Worm (Caenorhabditis elegans): ENCODE data around the gene F58E6.13.

F58E6.13 gene

DNA sequence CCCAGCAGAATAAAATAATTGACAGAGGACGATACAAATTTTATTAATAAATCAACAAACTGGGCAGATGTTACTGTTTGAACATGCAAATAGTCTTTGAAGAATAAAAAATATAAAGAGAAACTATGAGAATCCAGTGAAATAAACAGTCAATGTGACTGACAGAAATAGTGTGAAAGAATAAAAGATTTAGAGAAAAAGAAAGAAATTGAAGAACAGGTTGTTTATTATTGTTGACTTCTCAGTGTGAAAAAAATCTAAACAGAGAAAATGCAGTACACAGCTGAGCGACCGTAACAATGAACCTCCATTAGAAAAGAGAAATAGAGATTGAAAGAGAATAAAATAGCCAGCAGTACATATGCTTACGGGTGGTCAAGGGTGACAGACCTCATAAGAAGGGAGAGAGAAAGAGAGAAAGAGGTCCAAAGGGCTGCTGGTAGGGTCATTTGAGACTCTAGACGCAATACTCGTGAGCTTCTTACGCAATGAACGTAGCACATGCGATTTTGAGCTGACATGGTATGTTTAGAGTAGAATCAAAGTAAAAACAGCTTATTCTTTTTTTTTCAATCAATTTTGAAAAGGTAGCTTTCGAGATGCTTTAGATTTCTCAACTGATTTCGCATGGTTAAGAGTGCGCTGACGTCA lies 20.9 kb upstream of the F58E6.13 start, which contains the start of gene slcr-46.3:
Gene slcr-46.3 (minus strand): TSS at position 86 of the 651 bp plus-strand sequence.
- no peak for TF ChIP-seq dao-5 (tag; optimal IDR thresholded peaks at IDR 0.05)

DNA sequence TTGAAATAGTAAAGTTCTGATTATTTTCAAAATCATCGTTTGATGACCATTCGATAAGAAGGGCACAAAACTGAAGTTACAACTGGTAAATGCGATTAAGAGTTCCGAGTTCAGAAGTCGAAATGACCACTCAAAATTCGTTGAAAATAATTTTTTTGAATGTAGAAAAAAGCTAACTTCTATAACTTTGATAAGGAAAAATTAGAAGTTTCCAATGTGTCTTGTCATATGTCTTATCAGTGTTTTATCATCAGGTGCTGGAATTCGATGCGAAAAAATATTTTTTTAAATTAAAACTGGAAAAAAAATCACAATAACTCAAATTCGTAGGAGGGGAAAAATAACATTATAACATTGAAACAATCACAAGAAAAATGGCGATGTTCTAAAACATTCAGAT lies 19.3 kb upstream of the F58E6.13 start:
- no peak for TF ChIP-seq dao-5 (tag; optimal IDR thresholded peaks at IDR 0.05)
- no peak for TF ChIP-seq him-1 (tag; optimal IDR thresholded peaks at IDR 0.05)
- TF ChIP-seq W03F9.2 (tag; optimal IDR thresholded peaks at IDR 0.05) = no peak

DNA sequence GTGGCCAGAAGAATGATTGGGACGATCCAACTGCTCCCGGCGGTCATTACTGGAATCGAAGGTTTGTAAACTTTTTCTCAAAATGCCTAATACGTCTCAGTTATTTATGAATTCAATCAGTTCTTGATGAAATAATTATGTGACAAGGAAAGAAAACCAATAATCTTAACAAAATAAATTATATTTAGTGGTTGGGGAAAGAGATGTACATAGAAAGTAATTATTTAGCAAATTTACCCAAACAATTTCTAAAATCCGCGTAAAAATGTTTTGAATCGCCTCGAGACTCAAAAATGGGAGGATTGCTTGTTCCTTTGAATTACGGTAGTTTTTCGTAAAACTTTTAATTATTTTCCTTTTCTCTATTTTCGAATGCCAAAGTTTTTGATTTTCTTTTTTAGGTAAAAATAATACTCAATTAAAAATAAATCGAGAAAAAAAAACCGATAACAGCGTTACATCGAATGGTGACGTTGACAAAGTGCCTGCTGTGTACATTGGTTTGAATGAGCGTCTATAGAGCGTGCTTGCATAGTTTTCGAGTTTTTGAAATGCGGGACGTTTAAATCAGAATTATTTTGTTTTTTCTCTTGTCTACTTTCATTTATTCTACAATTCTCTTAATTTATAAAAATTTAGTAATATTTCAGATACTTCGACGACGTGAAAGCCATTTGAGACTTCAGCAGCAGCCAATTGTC lies 15.4 kb upstream of the F58E6.13 start, which contains the start of the genes aagr-3 and drap-1:
Gene aagr-3 (minus strand): TSS at position 51 of the 701 bp plus-strand sequence.
Gene drap-1 (plus strand): TSS at position 645 of the 701 bp plus-strand sequence.
- TF ChIP-seq dao-5 (tag; optimal IDR thresholded peaks at IDR 0.05) = no peak
- no peak for TF ChIP-seq him-1 (tag; optimal IDR thresholded peaks at IDR 0.05)
- peak; percentile 28 for TF ChIP-seq W03F9.2 (tag; optimal IDR thresholded peaks at IDR 0.05)

DNA sequence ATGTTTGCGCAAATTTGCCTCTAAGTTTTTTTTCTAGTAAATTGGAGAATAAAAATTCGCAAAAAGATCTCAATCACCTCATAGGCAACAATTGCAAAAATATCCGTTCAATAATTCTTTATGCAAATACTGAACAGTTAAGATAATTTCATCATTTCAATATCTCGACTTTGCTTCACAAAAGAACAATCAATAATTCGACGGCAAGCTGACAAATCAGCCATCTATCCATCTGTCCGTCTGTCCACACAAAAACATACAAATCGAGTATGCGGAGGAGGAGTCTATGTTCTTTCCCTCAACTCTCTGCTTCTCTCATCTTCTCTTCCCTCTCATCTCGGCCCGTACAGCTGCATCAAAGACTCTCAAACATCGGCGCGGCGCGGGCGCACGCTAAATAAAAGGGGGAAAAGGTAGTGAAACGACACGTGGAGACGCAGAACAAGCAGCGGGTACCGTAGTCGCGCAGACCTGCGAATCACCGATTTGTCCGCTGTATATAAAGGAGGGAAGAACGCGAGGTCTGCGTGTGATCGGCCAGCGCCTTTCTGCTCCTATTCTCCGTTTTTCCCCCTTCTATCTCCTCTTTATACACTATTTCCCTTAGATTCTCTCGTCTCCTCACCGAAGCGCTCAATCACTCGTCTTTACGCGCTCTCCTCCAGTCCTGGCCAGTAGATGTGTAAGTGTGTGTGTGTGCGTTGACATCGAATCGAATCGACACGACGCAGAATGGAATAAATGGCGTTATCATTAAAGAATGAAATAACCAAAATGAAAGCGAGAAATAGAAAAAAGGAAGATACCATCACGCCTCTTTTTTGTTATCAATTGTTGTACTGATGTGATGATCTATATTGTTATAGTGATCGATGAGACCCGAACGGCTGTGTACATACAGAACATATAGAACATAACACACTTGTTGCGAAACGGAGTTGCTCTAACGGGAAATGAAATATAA lies 14.0 kb upstream of the F58E6.13 start:
- TF ChIP-seq dao-5 (tag; optimal IDR thresholded peaks at IDR 0.05) (peak; percentile 39), him-1 (tag; optimal IDR thresholded peaks at IDR 0.05) (peak; percentile 96), W03F9.2 (tag; optimal IDR thresholded peaks at IDR 0.05) (peak; percentile 38)

DNA sequence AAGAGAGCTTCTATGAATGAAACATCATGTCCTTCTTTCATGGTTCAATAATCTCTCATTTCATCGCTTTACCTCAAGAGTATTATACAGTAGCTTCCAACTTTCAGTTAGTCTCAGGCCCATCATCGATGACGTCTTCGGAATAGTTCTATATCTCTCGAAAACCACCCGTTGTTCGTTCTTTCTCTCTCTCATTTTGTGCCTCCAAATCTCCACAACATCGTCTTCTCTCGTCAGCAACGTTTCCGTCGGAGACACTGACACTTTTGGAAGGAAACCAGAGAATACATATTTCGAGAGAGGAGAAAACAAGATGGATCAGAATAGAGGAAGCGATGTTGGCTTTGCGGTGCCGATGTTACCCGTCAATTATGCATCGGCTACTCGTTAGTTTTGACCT lies 13.2 kb upstream of the F58E6.13 start:
- TF ChIP-seq dao-5 (tag; optimal IDR thresholded peaks at IDR 0.05) (no peak), him-1 (tag; optimal IDR thresholded peaks at IDR 0.05) (no peak), W03F9.2 (tag; optimal IDR thresholded peaks at IDR 0.05) (no peak)

DNA sequence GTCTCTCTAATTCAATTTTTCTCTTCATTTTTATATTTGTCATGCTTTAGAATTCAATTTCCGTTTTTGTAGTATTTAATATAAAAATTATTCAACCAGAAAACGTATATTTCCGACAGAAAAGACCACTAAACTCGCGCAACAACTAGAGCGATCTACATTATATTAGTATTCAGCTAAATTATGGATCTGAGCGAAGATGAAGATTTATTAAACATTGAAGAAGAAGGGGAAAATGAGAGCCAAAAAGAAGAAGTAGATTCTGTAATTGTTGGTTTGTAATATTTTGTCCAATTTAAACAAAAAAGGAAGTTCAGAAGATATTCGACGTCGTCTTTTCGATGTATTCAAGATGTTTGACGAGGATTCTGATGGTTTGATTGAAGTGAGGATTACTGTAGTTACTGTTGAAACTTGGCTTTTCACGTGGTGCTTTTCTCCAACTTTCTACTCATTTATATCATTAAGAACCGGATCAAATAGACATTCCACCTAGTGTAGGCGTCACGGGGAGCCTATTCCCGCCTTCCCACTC lies 11.0 kb upstream of the F58E6.13 start, which contains the start of gene cal-7:
Gene cal-7 (plus strand): TSS at position 184 of the 535 bp plus-strand sequence.
- TF ChIP-seq him-1 (tag; optimal IDR thresholded peaks at IDR 0.05) (no peak), dao-5 (tag; optimal IDR thresholded peaks at IDR 0.05) (no peak), W03F9.2 (tag; optimal IDR thresholded peaks at IDR 0.05) (no peak)

DNA sequence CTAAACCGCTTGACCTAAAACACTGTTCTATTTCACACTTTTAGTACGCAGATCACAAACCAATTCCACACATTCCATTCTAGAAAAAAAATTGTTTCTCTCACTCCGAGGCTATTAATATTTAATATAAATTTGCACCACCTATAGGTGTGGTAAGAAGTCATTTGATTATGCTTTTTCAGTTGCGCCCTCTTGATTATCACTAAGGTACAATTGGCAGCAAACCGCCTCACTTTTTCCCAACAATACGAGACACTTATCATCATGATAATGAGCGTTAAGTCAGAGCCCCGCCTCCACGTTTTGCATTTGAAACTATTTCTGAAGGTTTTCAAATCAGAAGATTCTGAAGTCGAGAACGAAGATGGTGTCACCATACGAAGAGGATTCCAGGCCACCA lies 7.7 kb upstream of the F58E6.13 start, which contains the start of gene aqp-4:
Gene aqp-4 (plus strand): TSS at position 270 of the 400 bp plus-strand sequence.
- TF ChIP-seq W03F9.2 (tag; optimal IDR thresholded peaks at IDR 0.05) = no peak
- TF ChIP-seq him-1 (tag; optimal IDR thresholded peaks at IDR 0.05) = no peak
- TF ChIP-seq dao-5 (tag; optimal IDR thresholded peaks at IDR 0.05) = no peak

DNA sequence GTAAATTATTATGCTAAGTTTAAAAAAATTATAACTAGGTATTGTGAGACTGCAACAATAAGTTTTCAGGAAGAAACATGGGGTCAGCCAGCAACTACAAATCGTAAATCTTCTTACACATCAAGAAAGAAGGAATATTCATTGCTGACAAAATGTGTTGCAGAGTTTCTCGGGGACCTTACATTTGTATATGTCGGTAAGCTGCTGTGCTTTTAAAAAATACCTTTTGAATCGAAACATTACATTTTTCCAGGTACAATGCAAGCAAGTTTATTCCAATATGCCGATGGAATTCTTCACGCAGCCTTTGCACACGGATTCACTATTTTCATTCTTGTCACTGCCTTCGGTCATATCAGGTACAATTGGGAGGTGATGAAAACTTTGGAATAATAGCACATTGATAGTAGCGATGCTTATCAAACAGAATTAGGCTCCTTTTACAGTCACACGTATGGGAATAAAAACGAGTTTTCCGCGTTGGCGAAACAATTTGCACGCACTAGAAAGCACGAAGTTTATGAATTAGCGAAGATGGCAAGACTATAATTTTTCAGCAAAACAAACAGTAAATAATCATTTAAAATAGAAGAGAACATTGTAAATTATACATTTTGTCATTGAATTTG lies 6.8 kb upstream of the F58E6.13 start:
- TF ChIP-seq W03F9.2 (tag; optimal IDR thresholded peaks at IDR 0.05) = no peak
- no peak for TF ChIP-seq him-1 (tag; optimal IDR thresholded peaks at IDR 0.05)
- TF ChIP-seq dao-5 (tag; optimal IDR thresholded peaks at IDR 0.05) = no peak

DNA sequence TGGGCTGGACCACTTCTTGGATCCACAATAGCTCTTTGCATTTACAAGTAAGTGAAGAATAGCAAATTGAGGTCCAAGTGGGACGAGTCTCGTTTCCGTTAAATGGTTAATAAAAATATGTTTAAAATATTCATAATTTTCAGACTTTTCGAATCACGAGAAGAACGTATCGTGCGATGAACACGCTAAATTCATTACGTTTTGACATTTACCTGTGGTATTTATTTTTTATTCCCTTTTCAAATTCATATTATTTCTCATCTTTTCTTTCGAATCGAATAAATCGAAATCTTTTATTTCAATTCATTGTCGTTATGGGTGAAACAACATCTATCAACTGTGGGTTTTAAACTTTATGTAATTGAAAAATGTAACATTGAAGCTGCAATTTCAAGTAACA lies 5.6 kb upstream of the F58E6.13 start, which contains the start of gene marc-1:
Gene marc-1 (plus strand): TSS at position 301 of the 400 bp plus-strand sequence.
- TF ChIP-seq dao-5 (tag; optimal IDR thresholded peaks at IDR 0.05) (no peak), W03F9.2 (tag; optimal IDR thresholded peaks at IDR 0.05) (no peak), him-1 (tag; optimal IDR thresholded peaks at IDR 0.05) (no peak)

DNA sequence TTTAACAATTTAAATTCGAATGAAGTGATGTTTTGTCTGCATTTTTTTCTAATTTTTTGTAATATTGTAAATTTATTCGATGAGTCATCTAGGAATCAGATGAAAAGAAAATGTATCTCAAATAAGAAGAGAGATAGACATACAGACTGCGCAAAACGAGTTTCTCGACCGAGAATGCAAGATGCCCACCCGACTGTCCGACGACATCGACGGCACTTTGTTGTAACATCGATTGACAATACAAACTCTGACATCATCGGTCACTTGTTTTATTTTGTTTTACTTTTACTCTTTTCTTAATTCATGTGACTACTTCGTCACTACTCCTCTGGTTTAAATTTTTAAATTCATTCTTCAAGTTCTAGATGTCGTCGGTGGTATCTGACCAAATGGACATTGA lies 4.2 kb upstream of the F58E6.13 start, which contains the start of gene sta-2:
Gene sta-2 (plus strand): TSS at position 349 of the 400 bp plus-strand sequence.
- no peak for TF ChIP-seq dao-5 (tag; optimal IDR thresholded peaks at IDR 0.05)

DNA sequence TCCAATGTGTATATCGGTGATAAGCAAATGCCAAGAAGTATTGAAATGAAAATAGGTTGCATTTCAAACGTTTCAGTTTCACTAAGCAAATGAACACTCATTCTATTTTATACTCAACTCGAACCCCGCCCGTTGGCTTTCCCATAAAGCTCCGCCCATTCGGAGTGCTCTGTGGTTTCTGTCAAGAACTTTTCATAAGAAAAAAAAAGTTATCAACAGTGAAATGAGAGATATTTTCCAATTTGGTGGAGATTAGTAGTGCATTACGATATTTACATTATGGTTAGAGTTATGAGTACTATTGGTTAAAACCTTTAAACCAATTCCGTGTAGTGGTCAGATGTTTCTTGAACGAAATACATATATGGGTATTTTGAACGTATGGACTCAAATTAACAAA lies 5.3 kb downstream of the F58E6.13 start, which contains the start of gene F58E6.4:
Gene F58E6.4 (minus strand): TSS at position 101 of the 400 bp plus-strand sequence.
- TF ChIP-seq dao-5 (tag; optimal IDR thresholded peaks at IDR 0.05) (no peak), W03F9.2 (tag; optimal IDR thresholded peaks at IDR 0.05) (no peak), him-1 (tag; optimal IDR thresholded peaks at IDR 0.05) (no peak)

DNA sequence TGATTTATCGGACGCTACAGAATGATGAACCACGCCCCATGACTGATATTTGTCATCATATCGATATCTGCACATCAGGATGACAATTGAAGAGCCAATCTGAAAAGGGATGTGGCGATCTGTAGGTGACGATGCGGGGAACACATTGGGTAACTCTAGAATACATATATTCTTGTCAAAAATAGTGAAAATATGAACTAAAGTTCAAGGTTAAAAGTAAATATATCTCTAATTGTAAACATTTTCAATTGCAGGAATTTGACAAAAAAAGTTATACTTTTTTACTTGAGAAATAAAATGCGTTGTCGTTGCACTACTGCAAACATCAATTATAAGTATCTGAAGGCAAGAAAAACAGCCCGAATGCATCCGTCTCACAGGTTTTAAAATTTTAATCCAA lies 7.9 kb downstream of the F58E6.13 start, which contains the start of gene F58E6.6:
Gene F58E6.6 (minus strand): TSS at position 101 of the 400 bp plus-strand sequence.
- no peak for TF ChIP-seq dao-5 (tag; optimal IDR thresholded peaks at IDR 0.05)
- TF ChIP-seq W03F9.2 (tag; optimal IDR thresholded peaks at IDR 0.05) = no peak
- no peak for TF ChIP-seq him-1 (tag; optimal IDR thresholded peaks at IDR 0.05)
